Fruit fly (Drosophila melanogaster) whole organism, pupa: ENCODE measurements around the gene SelG.

ENCODE experiments used
- CG10348 ChIP-seq: fragments of 200-800 bp; sonication (Bioruptor generic); IDR thresholded peaks from 2 replicates; pipeline ENCODE4 v1.3.6; 2022; ENCODE audit warnings: missing biosample characterization, missing genetic modification characterization
- CG12605 ChIP-seq: fragments of 200-800 bp; sonication (Bioruptor generic); IDR thresholded peaks from 2 replicates; pipeline ENCODE4 v1.3.6; 2022; ENCODE audit warnings: missing biosample characterization, missing genetic modification characterization
- CG13204 ChIP-seq: fragments of 200-800 bp; sonication (Bioruptor generic); optimal IDR thresholded peaks from 2 replicates; lab custom pipeline; 2018; ENCODE audit warnings: missing biosample characterization, mild to moderate bottlenecking, missing genetic modification characterization, moderate library complexity
- CG14655 ChIP-seq: fragments of 200-800 bp; sonication (Bioruptor generic); optimal IDR thresholded peaks from 3 replicates; lab custom pipeline; 2017; ENCODE audit warnings: mild to moderate bottlenecking, missing biosample characterization, missing genetic modification reagents, missing genetic modification characterization
- CG15710 ChIP-seq: fragments of 200-800 bp; sonication (Bioruptor generic); optimal IDR thresholded peaks from 2 replicates; lab custom pipeline; 2018; ENCODE audit warnings: missing biosample characterization, mild to moderate bottlenecking, missing genetic modification characterization, moderate library complexity
- CG17806 ChIP-seq: fragments of 200-800 bp; sonication (Bioruptor generic); optimal IDR thresholded peaks from 2 replicates; lab custom pipeline; 2018; ENCODE audit warnings: missing biosample characterization, mild to moderate bottlenecking, missing genetic modification characterization, moderate library complexity
- CG32121 ChIP-seq: fragments of 200-800 bp; sonication (Bioruptor generic); IDR thresholded peaks from 2 replicates; pipeline ENCODE4 v1.3.6; 2022; ENCODE audit warnings: missing biosample characterization, missing genetic modification characterization
- CG34367 ChIP-seq: fragments of 200-800 bp; sonication (Bioruptor generic); optimal IDR thresholded peaks from 2 replicates; lab custom pipeline; 2018; ENCODE audit warnings: missing biosample characterization, mild to moderate bottlenecking, missing genetic modification characterization
- CG4496 ChIP-seq: fragments of 200-800 bp; sonication (Bioruptor generic); IDR thresholded peaks from 3 replicates; pipeline ENCODE4 v1.3.6; 2022; ENCODE audit warnings: missing biosample characterization, missing genetic modification characterization
- CG8159 ChIP-seq: fragments of 200-800 bp; sonication (Bioruptor generic); optimal IDR thresholded peaks from 3 replicates; lab custom pipeline; 2018; ENCODE audit warnings: missing biosample characterization, mild to moderate bottlenecking, missing genetic modification characterization, moderate library complexity
- CG8301 ChIP-seq: fragments of 200-800 bp; sonication (Bioruptor generic); optimal IDR thresholded peaks from 2 replicates; lab custom pipeline; 2018; ENCODE audit warnings: missing biosample characterization, mild to moderate bottlenecking, missing genetic modification characterization
- CG9948 ChIP-seq: fragments of 200-800 bp; sonication (Bioruptor generic); optimal IDR thresholded peaks from 2 replicates; lab custom pipeline; 2018; ENCODE audit warnings: missing biosample characterization, mild to moderate bottlenecking, missing genetic modification characterization, moderate library complexity
- D1 ChIP-seq: fragments of 200-800 bp; sonication (Bioruptor generic); optimal IDR thresholded peaks from 2 replicates; lab custom pipeline; 2018; ENCODE audit warnings: missing biosample characterization, mild to moderate bottlenecking, missing genetic modification characterization, moderate library complexity
- EcR ChIP-seq: fragments of 200-800 bp; sonication (Bioruptor generic); optimal IDR thresholded peaks from 3 replicates; lab custom pipeline; 2019; ENCODE audit warnings: missing biosample characterization, missing genetic modification characterization, mild to moderate bottlenecking, moderate library complexity, missing genetic modification reagents
- Ets98B ChIP-seq: fragments of 200-800 bp; sonication (Bioruptor generic); IDR thresholded peaks from 2 replicates; pipeline ENCODE4 v1.3.6; 2022; ENCODE audit warnings: missing biosample characterization, missing genetic modification characterization
- Pif1A ChIP-seq: fragments of 200-800 bp; sonication (Bioruptor generic); optimal IDR thresholded peaks from 3 replicates; lab custom pipeline; 2016; ENCODE audit warnings: missing biosample characterization, missing genetic modification characterization
- Pif1B ChIP-seq: fragments of 200-800 bp; sonication (Bioruptor generic); optimal IDR thresholded peaks from 3 replicates; lab custom pipeline; 2016; ENCODE audit warnings: missing biosample characterization, missing genetic modification characterization
- Snoo ChIP-seq: fragments of 200-800 bp; sonication (Bioruptor generic); optimal IDR thresholded peaks from 3 replicates; lab custom pipeline; 2017; ENCODE audit warnings: missing biosample characterization, mild to moderate bottlenecking, missing genetic modification characterization, inconsistent platforms
- fd96Ca ChIP-seq: fragments of 200-800 bp; sonication (Bioruptor generic); IDR thresholded peaks from 3 replicates; pipeline ENCODE4 v1.3.6; 2022; ENCODE audit warnings: missing biosample characterization, missing genetic modification characterization
- gl ChIP-seq: fragments of 200-800 bp; sonication (Bioruptor generic); optimal IDR thresholded peaks from 2 replicates; lab custom pipeline; 2018; ENCODE audit warnings: missing biosample characterization, mild to moderate bottlenecking, missing genetic modification characterization
- rn ChIP-seq: fragments of 200-800 bp; sonication (Bioruptor generic); IDR thresholded peaks from 2 replicates; pipeline ENCODE4 v1.3.6; 2022; ENCODE audit warnings: missing biosample characterization, missing genetic modification characterization

SelG gene

DNA sequence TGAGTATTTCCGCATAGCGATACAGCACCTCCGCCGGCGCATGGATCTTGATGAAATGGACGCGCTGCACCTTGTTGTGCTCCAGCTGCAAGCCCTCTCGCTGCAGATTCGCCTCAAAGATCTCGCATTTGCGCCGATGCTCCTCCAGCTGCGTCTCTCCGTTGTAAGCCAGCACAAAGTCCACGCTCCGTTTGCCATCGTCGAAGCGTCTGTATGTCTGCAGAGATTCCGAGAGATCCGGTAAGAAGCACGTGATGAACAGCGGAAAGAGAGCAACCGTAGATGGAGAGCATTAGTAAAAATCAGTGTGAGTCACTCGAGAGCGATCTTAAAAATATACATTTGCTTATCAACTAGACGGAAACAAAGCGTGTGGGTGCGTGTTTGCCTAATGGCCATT is 5.4 kb upstream of the SelG start:
- TF ChIP-seq gl (peak; percentile 33), Snoo (tag; lab: Kevin White, UChicago) (no peak)
- TF ChIP-seq, all 21 proteins: peak for 1

dm6 chrX:11882447-11882846 is 4.6 kb upstream of the SelG start:
- peak; percentile 24 for TF ChIP-seq Pif1A (GFP tag; lab: Kevin White, UChicago)
- no peak for TF ChIP-seq CG12605 (GFP tag; lab: Robert Waterston, UW)
- TF ChIP-seq gl: no peak
- TF ChIP-seq CG10348 (GFP tag; lab: Robert Waterston, UW): no peak
- TF ChIP-seq CG9948: peak; percentile 15
- TF ChIP-seq CG15710 (tag; lab: Kevin White, UChicago): peak; percentile 32
- no peak for TF ChIP-seq CG34367 (tag; lab: Kevin White, UChicago)
- no peak for TF ChIP-seq CG17806 (tag; lab: Kevin White, UChicago)
- no peak for TF ChIP-seq fd96Ca (GFP tag; lab: Robert Waterston, UW)
- peak; percentile 28 for TF ChIP-seq CG8301
- TF ChIP-seq Pif1B (GFP tag; lab: Kevin White, UChicago): no peak
- TF ChIP-seq CG8159 (tag; lab: Kevin White, UChicago): peak; percentile 44
- TF ChIP-seq CG32121: no peak
- no peak for TF ChIP-seq EcR (GFP tag; lab: Kevin White, UChicago)
- TF ChIP-seq Ets98B (GFP tag; lab: Robert Waterston, UW): no peak
- TF ChIP-seq D1 (tag; lab: Kevin White, UChicago): no peak
- no peak for TF ChIP-seq rn (GFP tag; lab: Robert Waterston, UW)
- no peak for TF ChIP-seq CG13204 (GFP tag; lab: Kevin White, UChicago)
- TF ChIP-seq CG14655: peak; percentile 39
- no peak for TF ChIP-seq CG4496 (GFP tag; lab: Robert Waterston, UW)
- TF ChIP-seq Snoo (tag; lab: Kevin White, UChicago): no peak

DNA sequence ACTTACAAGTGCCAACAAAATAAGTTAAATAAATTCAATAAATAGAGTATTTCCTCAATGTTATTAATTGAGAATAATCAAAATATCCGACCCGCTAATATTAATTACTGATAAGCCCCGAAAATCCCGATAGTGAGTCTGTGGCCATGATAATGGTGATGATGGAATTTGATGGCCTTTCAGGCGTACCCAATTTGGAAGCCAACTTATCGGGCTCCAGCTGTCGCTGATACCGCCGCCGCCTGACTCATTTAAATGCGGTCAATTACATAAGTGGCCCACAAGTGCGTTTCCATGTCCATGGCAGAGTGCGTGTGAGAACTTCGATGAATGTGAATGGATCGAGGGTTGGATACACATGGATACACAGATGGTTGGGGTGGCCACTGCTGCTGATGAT is 3.0 kb upstream of the SelG start:
- TF ChIP-seq D1 (tag; lab: Kevin White, UChicago) (no peak), Pif1B (GFP tag; lab: Kevin White, UChicago) (no peak), CG15710 (tag; lab: Kevin White, UChicago) (no peak), fd96Ca (GFP tag; lab: Robert Waterston, UW) (no peak), CG8159 (tag; lab: Kevin White, UChicago) (no peak), EcR (GFP tag; lab: Kevin White, UChicago) (no peak), CG10348 (GFP tag; lab: Robert Waterston, UW) (no peak)

- TF ChIP-seq CG9948 (no peak), CG14655 (no peak), rn (GFP tag; lab: Robert Waterston, UW) (no peak), Snoo (tag; lab: Kevin White, UChicago) (no peak), Pif1B (GFP tag; lab: Kevin White, UChicago) (no peak), EcR (GFP tag; lab: Kevin White, UChicago) (no peak), Ets98B (GFP tag; lab: Robert Waterston, UW) (no peak), CG13204 (GFP tag; lab: Kevin White, UChicago) (no peak)
These were observed 1.7 kb upstream of the SelG start for dm6 chrX:11885356-11885755.

DNA sequence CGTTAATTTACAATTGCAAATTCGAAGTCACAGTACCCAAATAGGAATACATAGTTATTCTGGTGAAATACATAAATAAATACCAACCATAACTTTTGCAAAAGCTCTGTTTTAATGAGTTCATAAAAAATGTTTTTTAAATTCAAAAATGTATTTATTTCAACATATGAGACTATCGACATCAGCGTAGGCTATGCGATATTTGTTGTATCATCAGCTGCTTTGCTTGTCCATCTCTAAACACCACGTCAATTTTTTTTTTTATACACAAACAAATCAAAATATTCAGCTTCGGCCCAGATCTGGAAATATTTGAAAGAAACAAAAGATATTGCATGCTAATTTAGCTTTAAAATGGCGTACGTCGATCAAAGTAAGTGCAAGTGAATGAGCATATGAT is 1.1 kb downstream of the SelG start, which contains the start of gene CG1840:
CG1840 (plus strand) TSS at position 211 of the 400 bp plus-strand sequence.
- TF ChIP-seq fd96Ca (GFP tag; lab: Robert Waterston, UW) (no peak), CG12605 (GFP tag; lab: Robert Waterston, UW) (peak; percentile 22; the same call in 1 of the 2 replicates)

DNA sequence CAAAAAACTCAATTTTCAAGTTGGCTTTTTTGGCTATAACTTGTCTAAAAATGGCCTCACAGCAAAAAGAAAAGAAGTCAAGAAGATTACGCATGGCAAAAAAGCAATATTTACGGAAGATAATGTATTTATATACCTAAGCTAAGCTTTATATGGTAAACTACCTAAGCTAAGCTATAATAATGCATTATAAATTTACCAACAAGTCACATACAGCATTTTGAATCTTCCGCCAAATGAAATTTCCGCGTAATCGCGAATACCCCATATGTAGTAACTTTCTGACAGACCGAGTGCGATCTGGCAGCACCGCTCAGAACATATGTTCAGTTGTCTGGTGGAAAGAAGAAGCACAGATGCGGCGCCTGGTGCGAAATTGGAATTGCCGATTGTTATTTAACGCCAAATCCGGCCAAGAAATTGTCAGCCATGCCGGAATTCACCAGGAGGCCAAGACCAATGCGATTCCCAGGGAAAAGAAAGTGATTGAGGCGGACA is 4.6 kb downstream of the SelG start, which contains the start of gene sicily:
sicily (plus strand) TSS at position 51 of the 498 bp plus-strand sequence.
- no peak for TF ChIP-seq CG14655
- TF ChIP-seq CG8159 (tag; lab: Kevin White, UChicago): no peak
- TF ChIP-seq CG32121: no peak
- no peak for TF ChIP-seq CG34367 (tag; lab: Kevin White, UChicago)
- no peak for TF ChIP-seq Pif1B (GFP tag; lab: Kevin White, UChicago)
- TF ChIP-seq Pif1A (GFP tag; lab: Kevin White, UChicago): no peak
- TF ChIP-seq Ets98B (GFP tag; lab: Robert Waterston, UW): no peak
- no peak for TF ChIP-seq EcR (GFP tag; lab: Kevin White, UChicago)
- no peak for TF ChIP-seq gl
- no peak for TF ChIP-seq CG15710 (tag; lab: Kevin White, UChicago)

DNA sequence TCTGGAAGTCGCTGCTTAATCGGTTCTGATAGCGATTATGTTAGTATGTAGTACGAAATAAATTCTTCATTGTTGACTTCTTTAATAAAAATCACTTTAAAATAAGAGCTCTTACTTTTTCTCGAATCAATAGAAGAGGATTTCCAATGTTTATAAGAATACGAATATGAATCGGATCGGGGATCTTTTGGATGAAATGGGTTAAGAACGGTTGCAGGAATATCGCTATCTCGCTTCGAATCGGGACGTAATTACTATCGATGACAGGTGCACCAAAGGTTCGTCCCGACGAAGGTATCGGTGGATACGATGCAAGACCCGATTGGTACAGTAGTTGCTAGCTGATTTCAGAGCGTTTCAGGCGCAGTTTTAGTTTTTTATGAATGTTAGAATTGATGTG is 6.6 kb downstream of the SelG start, which contains the start of gene wisp:
wisp (plus strand) TSS at position 301 of the 400 bp plus-strand sequence.
- TF ChIP-seq gl: no peak
- no peak for TF ChIP-seq CG10348 (GFP tag; lab: Robert Waterston, UW)
- no peak for TF ChIP-seq fd96Ca (GFP tag; lab: Robert Waterston, UW)
- no peak for TF ChIP-seq CG12605 (GFP tag; lab: Robert Waterston, UW)
- TF ChIP-seq CG4496 (GFP tag; lab: Robert Waterston, UW): no peak
- TF ChIP-seq Pif1A (GFP tag; lab: Kevin White, UChicago): no peak
- TF ChIP-seq CG15710 (tag; lab: Kevin White, UChicago): no peak
- TF ChIP-seq CG32121: no peak
- TF ChIP-seq Snoo (tag; lab: Kevin White, UChicago): no peak
- TF ChIP-seq rn (GFP tag; lab: Robert Waterston, UW): no peak
- no peak for TF ChIP-seq D1 (tag; lab: Kevin White, UChicago)
- TF ChIP-seq CG17806 (tag; lab: Kevin White, UChicago): no peak
- TF ChIP-seq, all 21 proteins: peak for 0
